Fruit fly (Drosophila melanogaster) whole organism, prepupa: ENCODE results near the gene CG14877.
A peak's percentile ranks its signal among the peaks of the same experiment; 100 is the strongest.
"Not testable (repeated sequence)": the region's sequence is repeated elsewhere in the genome, so short reads cannot be mapped to it uniquely, and the experiment has no call there.

Experiments used
- Blimp-1 ChIP-seq: fragments of 200-800 bp; sonication (Bioruptor generic); optimal IDR thresholded peaks from 3 replicates; lab custom pipeline; 2017; ENCODE audit warnings: missing biosample characterization, missing genetic modification characterization, mild to moderate bottlenecking, moderate library complexity, missing genetic modification reagents
- CG11762 ChIP-seq: fragments of 200-800 bp; sonication (Bioruptor generic); optimal IDR thresholded peaks from 3 replicates; lab custom pipeline; 2016; ENCODE audit warnings: missing biosample characterization, missing genetic modification characterization; ENCODE audit not compliant: insufficient read depth
- CG16779 ChIP-seq: fragments of 200-800 bp; sonication (Bioruptor generic); optimal IDR thresholded peaks from 3 replicates; lab custom pipeline; 2017; ENCODE audit warnings: missing biosample characterization, mild to moderate bottlenecking, missing genetic modification characterization
- CG3032 ChIP-seq: fragments of 200-800 bp; optimal IDR thresholded peaks from 2 replicates; lab custom pipeline; 2019; ENCODE audit warnings: missing biosample characterization, mild to moderate bottlenecking, missing genetic modification characterization, moderate library complexity
- CG32006 ChIP-seq: fragments of 200-800 bp; sonication (Bioruptor generic); optimal IDR thresholded peaks from 3 replicates; lab custom pipeline; 2017; ENCODE audit warnings: missing biosample characterization, mild to moderate bottlenecking, missing genetic modification characterization
- CG34406 ChIP-seq: fragments of 200-800 bp; sonication (Bioruptor generic); optimal IDR thresholded peaks from 3 replicates; lab custom pipeline; 2016; ENCODE audit warnings: missing biosample characterization, missing genetic modification characterization
- CG3919 ChIP-seq: fragments of 200-800 bp; sonication (Bioruptor generic); optimal IDR thresholded peaks from 3 replicates; lab custom pipeline; 2016; ENCODE audit warnings: missing biosample characterization, missing genetic modification characterization
- CG4318 ChIP-seq: fragments of 200-800 bp; sonication (Bioruptor generic); optimal IDR thresholded peaks from 3 replicates; lab custom pipeline; 2017; ENCODE audit warnings: missing biosample characterization, mild to moderate bottlenecking, missing genetic modification characterization
- CG6163 ChIP-seq: fragments of 200-800 bp; sonication (Bioruptor generic); IDR thresholded peaks from 3 replicates; pipeline ENCODE4 v1.3.6; 2022; ENCODE audit warnings: missing biosample characterization, missing genetic modification characterization
- CG6808 ChIP-seq: fragments of 200-800 bp; sonication (Bioruptor generic); optimal IDR thresholded peaks from 3 replicates; lab custom pipeline; 2017; ENCODE audit warnings: missing biosample characterization, missing genetic modification characterization, mild to moderate bottlenecking, moderate library complexity, missing genetic modification reagents
- CG6854 ChIP-seq: fragments of 200-800 bp; sonication (Bioruptor generic); optimal IDR thresholded peaks from 2 replicates; lab custom pipeline; 2017; ENCODE audit warnings: missing biosample characterization, mild to moderate bottlenecking, missing genetic modification characterization
- CG8632 ChIP-seq: fragments of 200-800 bp; sonication (Bioruptor generic); optimal IDR thresholded peaks from 3 replicates; lab custom pipeline; 2016; ENCODE audit warnings: missing biosample characterization, missing genetic modification characterization
- Ets96B ChIP-seq: fragments of 200-800 bp; optimal IDR thresholded peaks from 2 replicates; lab custom pipeline; 2019; ENCODE audit warnings: missing biosample characterization, mild to moderate bottlenecking, missing genetic modification characterization, moderate library complexity
- Hr38 ChIP-seq: sonication (Bioruptor generic); optimal IDR thresholded peaks from 2 replicates; lab custom pipeline; 2016; ENCODE audit warnings: missing biosample characterization, missing genetic modification characterization
- Hr39 ChIP-seq: fragments of 200-800 bp; sonication (Bioruptor generic); optimal IDR thresholded peaks from 2 replicates; lab custom pipeline; 2016; ENCODE audit warnings: missing biosample characterization, missing genetic modification characterization
- Lpt ChIP-seq: fragments of 200-800 bp; sonication (Bioruptor generic); optimal IDR thresholded peaks from 3 replicates; lab custom pipeline; 2016; ENCODE audit warnings: missing biosample characterization, missing genetic modification characterization
- Smox ChIP-seq: fragments of 200-800 bp; sonication (Bioruptor generic); optimal IDR thresholded peaks from 3 replicates; lab custom pipeline; 2016; ENCODE audit warnings: missing biosample characterization, missing genetic modification characterization
- Sox14 ChIP-seq: fragments of 200-800 bp; sonication (Bioruptor generic); optimal IDR thresholded peaks from 3 replicates; lab custom pipeline; 2016; ENCODE audit warnings: missing biosample characterization, missing genetic modification characterization
- achi ChIP-seq: fragments of 200-800 bp; sonication (Bioruptor generic); optimal IDR thresholded peaks from 3 replicates; lab custom pipeline; 2016; ENCODE audit warnings: missing biosample characterization, missing genetic modification characterization
- acj6 ChIP-seq: fragments of 200-800 bp; sonication (Bioruptor generic); optimal IDR thresholded peaks from 3 replicates; lab custom pipeline; 2016; ENCODE audit warnings: missing biosample characterization, missing genetic modification characterization
- dac ChIP-seq: fragments of 200-800 bp; sonication (Bioruptor generic); optimal IDR thresholded peaks from 2 replicates; lab custom pipeline; 2017; ENCODE audit warnings: missing biosample characterization, mild to moderate bottlenecking, missing genetic modification characterization
- dsx ChIP-seq: fragments of 200-800 bp; optimal IDR thresholded peaks from 3 replicates; lab custom pipeline; 2019; ENCODE audit warnings: missing biosample characterization, mild to moderate bottlenecking, missing genetic modification characterization, moderate library complexity; ENCODE audit not compliant: poor library complexity, severe bottlenecking
- eg ChIP-seq: fragments of 200-800 bp; sonication (Bioruptor generic); IDR thresholded peaks from 3 replicates; pipeline ENCODE4 v1.3.6; 2022; ENCODE audit warnings: missing biosample characterization, missing genetic modification characterization
- esn ChIP-seq: fragments of 200-800 bp; sonication (Bioruptor generic); optimal IDR thresholded peaks from 2 replicates; lab custom pipeline; 2016; ENCODE audit warnings: missing biosample characterization, mild to moderate bottlenecking, missing genetic modification characterization, moderate library complexity
- net ChIP-seq: fragments of 200-800 bp; sonication (Bioruptor generic); optimal IDR thresholded peaks from 3 replicates; lab custom pipeline; 2016; ENCODE audit warnings: missing biosample characterization, missing genetic modification characterization
- pdm3 ChIP-seq: fragments of 200-800 bp; sonication (Bioruptor generic); optimal IDR thresholded peaks from 3 replicates; lab custom pipeline; 2016; ENCODE audit warnings: missing biosample characterization, missing genetic modification characterization
- spab ChIP-seq: fragments of 200-800 bp; sonication (Bioruptor generic); optimal IDR thresholded peaks from 2 replicates; lab custom pipeline; 2017; ENCODE audit warnings: missing biosample characterization, mild to moderate bottlenecking, missing genetic modification characterization, missing genetic modification reagents
- ss ChIP-seq, 2 experiments: fragments of 200-800 bp; sonication (Bioruptor generic); optimal IDR thresholded peaks; 2 replicates in 1 of 2; 3 replicates in 1 of 2; lab custom pipeline; 2017 to 2018; ENCODE audit warnings: mild to moderate bottlenecking in 2 of 2, missing biosample characterization in 2 of 2, missing genetic modification characterization in 2 of 2, moderate library complexity in 1 of 2
- vri ChIP-seq: fragments of 200-800 bp; sonication (Bioruptor generic); optimal IDR thresholded peaks from 3 replicates; lab custom pipeline; 2016; ENCODE audit warnings: missing biosample characterization, mild to moderate bottlenecking, missing genetic modification characterization

The CG14877 gene

DNA sequence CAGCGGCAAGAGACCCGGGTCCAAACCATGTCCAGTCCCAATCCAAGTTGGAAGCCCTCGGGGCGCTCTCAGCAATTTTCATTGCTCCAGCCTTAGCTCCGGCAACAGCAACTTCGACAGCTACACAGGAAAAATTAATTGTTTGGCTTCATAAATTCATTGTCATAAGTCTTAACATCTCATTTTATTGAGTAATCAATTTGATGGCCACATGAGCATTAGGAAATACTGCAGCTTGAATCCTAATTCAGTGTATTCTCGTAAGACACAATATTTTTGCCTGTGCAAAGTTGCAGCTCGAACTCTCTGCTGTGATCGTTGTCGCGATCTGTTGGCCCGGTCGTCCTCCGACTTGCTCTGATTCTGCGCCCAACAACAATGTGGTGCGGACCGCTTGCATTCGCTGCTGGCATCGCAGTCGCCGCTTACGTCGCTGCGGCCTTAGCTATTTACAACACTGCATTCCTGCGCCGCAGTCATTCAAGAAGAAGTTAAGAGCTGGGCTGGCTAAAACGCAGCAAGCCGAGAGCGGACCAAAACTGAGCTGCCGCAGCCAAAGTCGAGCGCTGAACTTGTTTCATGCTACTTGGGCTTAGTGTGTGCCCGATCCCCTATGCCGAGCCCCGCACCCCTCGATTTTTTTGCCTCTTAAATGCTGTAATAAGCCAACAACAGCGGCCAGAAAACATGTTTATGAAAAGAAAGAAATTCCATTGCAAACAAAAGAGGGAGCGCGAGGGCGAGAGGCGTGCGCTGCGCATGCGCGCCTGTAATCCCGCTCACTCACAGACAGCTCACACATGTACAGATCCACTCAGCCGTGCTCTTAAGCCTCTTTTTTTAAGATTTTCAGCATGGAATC is 23.7 kb upstream of the CG14877 start (continued):
- TF ChIP-seq eg (GFP tag; lab: Robert Waterston, UW) = peak; percentile 95
- TF ChIP-seq Smox (GFP tag; lab: Kevin White, UChicago) = peak; percentile 96
- TF ChIP-seq CG8632 = peak; percentile 95
- TF ChIP-seq esn (GFP tag; lab: Kevin White, UChicago) = peak; percentile 98
- TF ChIP-seq pdm3 (GFP tag; lab: Kevin White, UChicago) = peak; percentile 98
- TF ChIP-seq CG32006 (GFP tag; lab: Kevin White, UChicago) = peak; percentile 94
- TF ChIP-seq spab (GFP tag; lab: Kevin White, UChicago) = peak; percentile 93
- peak; percentile 96 for TF ChIP-seq achi (GFP tag; lab: Kevin White, UChicago)
- no peak for TF ChIP-seq Hr38 (GFP tag; lab: Kevin White, UChicago)
- TF ChIP-seq CG34406 (GFP tag; lab: Kevin White, UChicago) = peak; percentile 95
- peak; percentile 85 for TF ChIP-seq CG6808
- TF ChIP-seq Hr39 (GFP tag; lab: Kevin White, UChicago) = peak; percentile 98
- TF ChIP-seq CG11762 (GFP tag; lab: Kevin White, UChicago) = peak; percentile 95
- peak; percentile 96 for TF ChIP-seq net (GFP tag; lab: Kevin White, UChicago)
- TF ChIP-seq acj6 (GFP tag; lab: Kevin White, UChicago) = peak; percentile 97
- TF ChIP-seq, all 60 proteins: peak for 58

DNA sequence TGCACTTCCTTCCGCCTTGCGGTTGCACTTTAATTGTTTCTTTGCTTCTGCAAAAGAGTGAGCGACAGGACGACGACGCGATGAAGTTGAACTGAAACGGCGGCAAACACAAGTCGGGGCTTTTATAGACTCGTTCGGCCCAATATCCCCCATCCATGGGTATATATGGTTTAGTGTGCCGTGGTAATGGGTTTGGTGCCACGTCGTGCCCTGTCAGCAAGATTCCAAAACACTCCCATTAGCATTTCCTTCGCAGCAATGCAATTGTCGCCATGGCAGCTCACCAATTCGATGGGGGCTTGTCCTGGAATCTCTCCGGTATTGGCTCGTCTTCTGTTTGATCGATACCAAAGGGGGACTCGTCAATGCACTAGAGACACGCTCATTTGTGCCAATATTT is 22.0 kb upstream of the CG14877 start, which contains the start of gene CG45105:
CG45105 (minus strand) TSS at position 101 of the 400 bp plus-strand sequence.
- no peak for TF ChIP-seq dac (GFP tag; lab: Kevin White, UChicago)
- no peak for TF ChIP-seq CG6808
- TF ChIP-seq CG3032 (tag; lab: Kevin White, UChicago) = no peak
- TF ChIP-seq CG16779 (tag; lab: Kevin White, UChicago) = no peak
- TF ChIP-seq CG34406 (GFP tag; lab: Kevin White, UChicago) = no peak
- no peak for TF ChIP-seq Ets96B
- no peak for TF ChIP-seq eg (GFP tag; lab: Robert Waterston, UW)
- TF ChIP-seq CG32006 (GFP tag; lab: Kevin White, UChicago) = no peak
- no peak for TF ChIP-seq Smox (GFP tag; lab: Kevin White, UChicago)
- TF ChIP-seq Sox14 = no peak
- TF ChIP-seq CG6854 (GFP tag; lab: Kevin White, UChicago) = no peak
- no peak for TF ChIP-seq CG4318 (GFP tag; lab: Kevin White, UChicago)

DNA sequence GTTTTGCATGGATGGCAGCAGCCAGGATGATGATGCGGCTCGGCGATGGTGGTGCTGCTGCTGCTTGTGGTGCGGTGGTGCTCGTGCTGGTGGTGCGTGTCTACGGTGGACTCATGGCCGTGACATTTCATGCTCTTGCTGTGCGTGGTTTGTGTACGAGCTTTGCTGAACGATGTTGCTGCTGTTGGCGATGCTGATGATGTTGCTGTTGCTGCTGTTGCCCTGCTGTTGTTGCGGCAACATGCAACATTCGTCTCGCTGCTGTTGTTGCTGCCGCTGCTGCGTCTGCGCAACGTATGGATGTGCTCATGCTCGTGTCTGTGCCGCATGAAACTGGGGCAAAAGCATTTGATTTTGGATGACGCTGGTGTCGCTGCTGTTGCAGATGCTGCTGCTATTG is 17.4 kb upstream of the CG14877 start:
- TF ChIP-seq dsx (GFP tag; lab: Kevin White, UChicago) = peak; percentile 4
- no peak for TF ChIP-seq Blimp-1 (GFP tag; lab: Kevin White, UChicago)
- peak; percentile 60 for TF ChIP-seq CG3919
- 0 out of 3 replicates have a peak, but pooled peaks have one; percentile 16 for TF ChIP-seq eg (GFP tag; lab: Robert Waterston, UW)
- no peak for TF ChIP-seq Lpt (GFP tag; lab: Kevin White, UChicago)

DNA sequence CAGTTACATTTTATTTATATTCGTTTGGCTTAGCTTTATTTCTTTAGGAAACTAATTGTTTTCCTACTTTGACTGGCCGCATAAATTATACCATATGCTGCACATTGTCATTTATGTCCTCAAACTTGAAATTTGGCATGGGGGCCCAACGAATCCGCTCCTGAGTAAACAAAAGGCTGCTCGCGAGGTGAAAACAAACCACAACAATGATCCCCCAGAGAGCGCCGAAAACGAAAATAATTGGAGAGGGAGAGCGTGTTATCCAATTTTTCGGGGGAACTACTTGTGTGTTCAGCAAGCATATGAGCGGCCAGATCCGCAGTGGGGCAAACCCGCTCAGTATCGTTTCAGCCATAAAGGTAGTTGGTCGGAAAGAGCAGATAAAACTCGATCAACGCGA is 12.2 kb upstream of the CG14877 start, which contains the start of gene EndoU:
EndoU (plus strand) TSS at position 301 of the 400 bp plus-strand sequence.
- not testable (repeated sequence) for TF ChIP-seq acj6 (GFP tag; lab: Kevin White, UChicago); ss (GFP tag; optimal IDR thresholded peaks at IDR 0.05; lab: Kevin White, UChicago); CG6163 (GFP tag; lab: Robert Waterston, UW)
- TF ChIP-seq, all 60 proteins: peak for 0; not testable (repeated sequence) for 60

DNA sequence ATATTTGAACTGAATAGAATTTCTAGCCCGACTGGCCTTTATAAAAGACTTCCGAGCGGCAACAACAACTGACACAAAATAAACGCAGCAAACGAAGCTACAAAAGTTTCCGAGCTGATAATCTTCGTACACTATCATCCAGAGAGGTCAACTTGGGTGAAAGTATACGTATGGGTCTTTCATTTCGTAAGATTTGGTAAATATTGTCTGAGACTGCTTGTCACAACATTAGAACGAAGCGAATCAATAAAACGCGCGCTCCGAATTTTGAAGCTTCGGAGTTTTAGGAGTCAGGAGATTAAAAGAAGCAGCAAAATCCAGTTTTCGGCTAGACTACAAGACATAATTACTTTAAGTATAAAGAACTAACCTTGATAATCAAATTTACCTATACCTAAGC is 8.7 kb upstream of the CG14877 start, which contains the start of gene glob1:
glob1 (minus strand) TSS at position 101 of the 400 bp plus-strand sequence.
- not testable (repeated sequence) for TF ChIP-seq vri, Blimp-1, spab (GFP tag; lab: Kevin White, UChicago)
- TF ChIP-seq, all 60 proteins: peak for 0; not testable (repeated sequence) for 60
